Fruit fly (Drosophila melanogaster): ENCODE measurements around the gene Pgant7.

DNA sequence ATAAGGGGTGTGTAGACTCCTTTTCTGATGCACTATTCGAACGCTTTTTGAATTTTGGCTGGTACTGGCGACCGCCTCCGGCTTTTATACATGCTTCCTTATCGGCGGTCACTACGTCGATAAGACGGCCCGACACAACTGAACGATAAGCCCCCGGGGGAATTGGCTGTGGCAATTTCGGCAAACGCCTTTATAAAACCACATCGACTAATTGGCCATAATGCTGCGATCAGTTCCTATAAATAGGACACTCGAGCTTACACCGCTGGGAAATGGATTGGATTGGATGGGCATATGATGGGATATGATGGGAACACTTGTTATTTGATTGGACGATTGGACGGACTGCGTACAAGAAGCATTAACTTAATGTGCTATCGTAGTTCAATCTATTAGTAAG, 7.8 kb downstream of the Pgant7 start, which contains the start of gene CG15044:
- TF ChIP-seq CG8478 (optimal IDR thresholded peaks at IDR 0.05) (no peak), usp (GFP tag; optimal IDR thresholded peaks at IDR 0.05) (no peak), EcR (GFP tag; optimal IDR thresholded peaks at IDR 0.05) (no peak)
